Fruit fly (Drosophila melanogaster): ENCODE measurements around the gene CG33630.
A peak's percentile ranks its signal among the peaks of the same experiment; 100 is the strongest.

The CG33630 gene

DNA sequence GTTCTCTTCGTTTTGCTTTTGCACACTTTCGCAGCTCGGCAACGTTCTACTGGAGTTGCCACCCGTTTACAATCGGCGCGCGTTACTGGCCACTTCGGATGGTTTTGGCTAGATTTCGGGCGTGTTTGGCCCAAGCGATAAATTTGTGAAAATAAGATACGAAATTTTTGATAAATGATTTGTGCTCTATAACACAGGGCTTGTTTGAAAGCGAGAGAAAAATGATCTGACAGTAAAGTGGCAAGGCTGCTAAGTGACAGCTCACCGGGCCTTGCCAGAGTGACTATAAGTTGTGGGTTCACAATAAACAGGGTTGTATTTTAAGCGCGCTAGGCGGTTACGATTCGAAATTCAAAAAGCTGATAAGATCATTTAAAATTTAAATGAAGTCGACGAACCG lies 47.5 kb downstream of the CG33630 start, which contains the start of gene Fmr1 (continued):
- peak; percentile 70 for TF ChIP-seq grn (GFP tag; optimal IDR thresholded peaks at IDR 0.05)
- peak; percentile 91 for TF ChIP-seq CG1603 (tag; optimal IDR thresholded peaks at IDR 0.05)
- TF ChIP-seq Nf-YA (GFP tag; IDR thresholded peaks at IDR 0.05): no peak
- no peak for TF ChIP-seq toy (GFP tag; IDR thresholded peaks at IDR 0.05)
- TF ChIP-seq bcd (GFP tag; optimal IDR thresholded peaks at IDR 0.05): peak; percentile 44
- no peak for TF ChIP-seq ash1 (GFP tag; optimal IDR thresholded peaks at IDR 0.05)
- no peak for TF ChIP-seq B-H1 (GFP tag; IDR thresholded peaks at IDR 0.05)
- TF ChIP-seq crol (GFP tag; IDR thresholded peaks at IDR 0.05): no peak
- no peak for TF ChIP-seq CG32767 (GFP tag; IDR thresholded peaks at IDR 0.05)
- no peak for TF ChIP-seq yki (optimal IDR thresholded peaks at IDR 0.05)
- TF ChIP-seq wor (GFP tag; IDR thresholded peaks at IDR 0.05): no peak
- no peak for TF ChIP-seq CG8388 (GFP tag; optimal IDR thresholded peaks at IDR 0.05)
- no peak for TF ChIP-seq croc (GFP tag; conservative IDR thresholded peaks at IDR 0.05)
- TF ChIP-seq Drgx (GFP tag; IDR thresholded peaks at IDR 0.05): no peak
- no peak for TF ChIP-seq pan (optimal IDR thresholded peaks at IDR 0.05)
- TF ChIP-seq pan (GFP tag; optimal IDR thresholded peaks at IDR 0.05 in 1 of 2, IDR thresholded peaks at IDR 0.05 in 1 of 2): peak in 1 of 2 experiments; percentile 58
- TF ChIP-seq Mrtf (GFP tag; IDR thresholded peaks at IDR 0.05): no peak
- TF ChIP-seq ATbp (GFP tag; optimal IDR thresholded peaks at IDR 0.05): peak; percentile 12
- TF ChIP-seq CG11093 (GFP tag; IDR thresholded peaks at IDR 0.05): no peak
- TF ChIP-seq chif (GFP tag; optimal IDR thresholded peaks at IDR 0.05): peak in 1 of 2 experiments; percentile 64
- TF ChIP-seq fd102C (GFP tag; optimal IDR thresholded peaks at IDR 0.05): no peak
- no peak for TF ChIP-seq CG14860 (GFP tag; IDR thresholded peaks at IDR 0.05; ENCODE audit: partially characterized antibody)
- TF ChIP-seq CG2889 (GFP tag; IDR thresholded peaks at IDR 0.05): no peak
- TF ChIP-seq Sox102F (GFP tag; optimal IDR thresholded peaks at IDR 0.05): peak; percentile 42
- no peak for TF ChIP-seq CG5245 (GFP tag; optimal IDR thresholded peaks at IDR 0.05)
- TF ChIP-seq hkb (optimal IDR thresholded peaks at IDR 0.05): peak; percentile 90
- TF ChIP-seq hkb (GFP tag; IDR thresholded peaks at IDR 0.05): peak; percentile 26; the same call in 1 of the 2 replicates
- TF ChIP-seq CG6791 (GFP tag; IDR thresholded peaks at IDR 0.05; ENCODE audit: partially characterized antibody): no peak
- peak; percentile 28 for TF ChIP-seq CG30020 (tag; optimal IDR thresholded peaks at IDR 0.05)
- no peak for TF ChIP-seq CG7556 (GFP tag; optimal IDR thresholded peaks at IDR 0.05)
- no peak for TF ChIP-seq jigr1 (GFP tag; IDR thresholded peaks at IDR 0.05)
- no peak for TF ChIP-seq scrt (GFP tag; optimal IDR thresholded peaks at IDR 0.05)
- no peak for TF ChIP-seq prd (optimal IDR thresholded peaks at IDR 0.05)
- TF ChIP-seq prd (GFP tag; IDR thresholded peaks at IDR 0.05): peak; percentile 59; the same call in 2 of the 3 replicates
- no peak for TF ChIP-seq Eip74EF (GFP tag; optimal IDR thresholded peaks at IDR 0.05)
- TF ChIP-seq CG7839 (tag; optimal IDR thresholded peaks at IDR 0.05): peak; percentile 16
- no peak for TF ChIP-seq Trl (optimal IDR thresholded peaks at IDR 0.05)
- TF ChIP-seq Trl (GFP tag; optimal IDR thresholded peaks at IDR 0.05): peak; percentile 52
- no peak for TF ChIP-seq CG42726 (GFP tag; IDR thresholded peaks at IDR 0.05; ENCODE audit: partially characterized antibody)
- no peak for TF ChIP-seq ssp (GFP tag; IDR thresholded peaks at IDR 0.05)
- no peak for TF ChIP-seq CG17612 (GFP tag; IDR thresholded peaks at IDR 0.05)
- no peak for TF ChIP-seq gcm (GFP tag; optimal IDR thresholded peaks at IDR 0.05)
- TF ChIP-seq gcm2 (GFP tag; optimal IDR thresholded peaks at IDR 0.05): no peak
- peak; percentile 65 for TF ChIP-seq BEAF-32 (GFP tag; optimal IDR thresholded peaks at IDR 0.05)
- TF ChIP-seq Ravus (GFP tag; IDR thresholded peaks at IDR 0.05): no peak
- TF ChIP-seq H2.0 (GFP tag; IDR thresholded peaks at IDR 0.05): no peak
- no peak for TF ChIP-seq dan (GFP tag; IDR thresholded peaks at IDR 0.05)
- TF ChIP-seq CG6813 (GFP tag; optimal IDR thresholded peaks at IDR 0.05): no peak
- no peak for TF ChIP-seq nerfin-2 (GFP tag; IDR thresholded peaks at IDR 0.05; ENCODE audit: partially characterized antibody)
- no peak for TF ChIP-seq CG4328 (GFP tag; optimal IDR thresholded peaks at IDR 0.05)
- peak; percentile 41 for TF ChIP-seq CG3995 (GFP tag; optimal IDR thresholded peaks at IDR 0.05)
- TF ChIP-seq Hand (GFP tag; optimal IDR thresholded peaks at IDR 0.05): no peak
- TF ChIP-seq CG32532 (GFP tag; IDR thresholded peaks at IDR 0.05): peak; percentile 62

Data from whole organism, embryonic.